Worm (Caenorhabditis elegans): Measurements from ENCODE around the gene T07G12.5.

T07G12.5 gene

ce11 chrIV:10506016-10506415 lies 38.9 kb downstream of the T07G12.5 start:
- TF ChIP-seq egl-43 (GFP tag; IDR thresholded peaks at IDR 0.05): 0 out of 2 replicates have a peak, but pooled peaks have one; percentile 40
- peak; percentile 48 for TF ChIP-seq hlh-11 (tag; optimal IDR thresholded peaks at IDR 0.05)
- peak; percentile 31 for TF ChIP-seq nhr-28 (tag; optimal IDR thresholded peaks at IDR 0.05)
- TF ChIP-seq lir-3 (tag; optimal IDR thresholded peaks at IDR 0.05): no peak
- no peak for TF ChIP-seq lin-15B (tag; optimal IDR thresholded peaks at IDR 0.05)
- TF ChIP-seq nhr-111 (GFP tag; optimal IDR thresholded peaks at IDR 0.05): no peak
- TF ChIP-seq aha-1 (tag): peak; percentile 87
- no peak for TF ChIP-seq cey-2 (tag; optimal IDR thresholded peaks at IDR 0.05; ENCODE audit: borderline replicate concordance, insufficient read depth)
- peak; percentile 21 for TF ChIP-seq dmd-6 (GFP tag; IDR thresholded peaks at IDR 0.05)
- TF ChIP-seq pqm-1 (tag; optimal IDR thresholded peaks at IDR 0.05): peak; percentile 8
- TF ChIP-seq ztf-11 (tag; optimal IDR thresholded peaks at IDR 0.05): no peak

- TF ChIP-seq ceh-32 (tag; optimal IDR thresholded peaks at IDR 0.05; ENCODE audit: poor library complexity) (no peak), lin-39 (tag; optimal IDR thresholded peaks at IDR 0.05) (no peak), ctbp-1 (GFP tag; IDR thresholded peaks at IDR 0.05) (peak; percentile 19; the same call in 1 of the 2 replicates), nhr-77 (tag; optimal IDR thresholded peaks at IDR 0.05) (no peak), lin-38 (GFP tag; IDR thresholded peaks at IDR 0.05) (no peak), unc-62 (GFP tag; optimal IDR thresholded peaks at IDR 0.05 in 1 of 2) (peak in 1 of 2 experiments; percentile 54), unc-62 (tag; optimal IDR thresholded peaks at IDR 0.05) (no peak), nhr-237 (tag; optimal IDR thresholded peaks at IDR 0.05) (no peak), unc-39 (tag; optimal IDR thresholded peaks at IDR 0.05) (no peak), tra-1 (GFP tag; IDR thresholded peaks at IDR 0.05) (no peak), mep-1 (tag; optimal IDR thresholded peaks at IDR 0.05) (peak; percentile 23), lsy-2 (tag; optimal IDR thresholded peaks at IDR 0.05) (peak in 1 of 2 experiments; percentile 29), gei-8 (GFP tag; optimal IDR thresholded peaks at IDR 0.05) (no peak), mdt-29 (GFP tag; IDR thresholded peaks at IDR 0.05) (no peak), aha-1 (tag) (peak; percentile 19), lin-13 (GFP tag; optimal IDR thresholded peaks at IDR 0.05) (no peak), lim-7 (GFP tag; IDR thresholded peaks at IDR 0.05) (no peak), nhr-28 (tag; optimal IDR thresholded peaks at IDR 0.05) (no peak), nhr-11 (tag; optimal IDR thresholded peaks at IDR 0.05) (no peak), ZK546.5 (tag; optimal IDR thresholded peaks at IDR 0.05) (no peak)
Observed at ce11 chrIV:10505016-10505415, 39.9 kb downstream of the T07G12.5 start.

- TF ChIP-seq jun-1 (tag; optimal IDR thresholded peaks at IDR 0.05) (no peak), ztf-11 (tag; optimal IDR thresholded peaks at IDR 0.05) (no peak), ceh-62 (tag; optimal IDR thresholded peaks at IDR 0.05) (no peak), vab-7 (GFP tag; IDR thresholded peaks at IDR 0.05) (0 out of 2 replicates have a peak, but pooled peaks have one; percentile 12), dve-1 (tag; optimal IDR thresholded peaks at IDR 0.05; ENCODE audit: insufficient read depth) (no peak), zip-2 (tag; optimal IDR thresholded peaks at IDR 0.05) (no peak), F37D6.2 (tag; optimal IDR thresholded peaks at IDR 0.05) (peak; percentile 62), zfp-2 (tag; optimal IDR thresholded peaks at IDR 0.05) (no peak), set-16 (GFP tag; IDR thresholded peaks at IDR 0.05) (peak; percentile 93), T26A8.4 (GFP tag; IDR thresholded peaks at IDR 0.05) (no peak), hlh-30 (tag; optimal IDR thresholded peaks at IDR 0.05; ENCODE audit: insufficient read depth) (peak; percentile 41), mdl-1 (tag; optimal IDR thresholded peaks at IDR 0.05) (peak; percentile 32 to 54), nhr-10 (tag; optimal IDR thresholded peaks at IDR 0.05) (no peak), daf-16 (GFP tag; optimal IDR thresholded peaks at IDR 0.05) (peak in 1 of 2 experiments; percentile 59), daf-16 (tag; optimal IDR thresholded peaks at IDR 0.05) (peak; percentile 27), hif-1 (tag; optimal IDR thresholded peaks at IDR 0.05) (peak in 1 of 2 experiments; percentile 28), ctbp-1 (GFP tag; IDR thresholded peaks at IDR 0.05) (peak; percentile 78), nhr-48 (tag; optimal IDR thresholded peaks at IDR 0.05) (no peak), F26F4.8 (GFP tag; conservative IDR thresholded peaks at IDR 0.05) (no peak), egl-43 (GFP tag; IDR thresholded peaks at IDR 0.05) (peak; percentile 79), pqm-1 (tag; optimal IDR thresholded peaks at IDR 0.05) (peak; percentile 0), dmd-6 (GFP tag; IDR thresholded peaks at IDR 0.05) (peak; percentile 41), lsy-2 (tag; optimal IDR thresholded peaks at IDR 0.05) (peak; percentile 17 to 37), hmg-1.1 (GFP tag; IDR thresholded peaks at IDR 0.05) (peak; percentile 71), mes-2 (tag; optimal IDR thresholded peaks at IDR 0.05; ENCODE audit: poor library complexity, severe bottlenecking) (no peak), lin-13 (GFP tag; optimal IDR thresholded peaks at IDR 0.05) (peak; percentile 35), mep-1 (tag; optimal IDR thresholded peaks at IDR 0.05) (peak; percentile 74), nhr-28 (tag; optimal IDR thresholded peaks at IDR 0.05) (peak; percentile 7)
Observed at ce11 chrIV:10503750-10504232, 41.1 kb downstream of the T07G12.5 start.

Measured in whole organism, L4 larva.